Fruit fly (Drosophila melanogaster): ENCODE measurements around the gene CG13728.

DNA sequence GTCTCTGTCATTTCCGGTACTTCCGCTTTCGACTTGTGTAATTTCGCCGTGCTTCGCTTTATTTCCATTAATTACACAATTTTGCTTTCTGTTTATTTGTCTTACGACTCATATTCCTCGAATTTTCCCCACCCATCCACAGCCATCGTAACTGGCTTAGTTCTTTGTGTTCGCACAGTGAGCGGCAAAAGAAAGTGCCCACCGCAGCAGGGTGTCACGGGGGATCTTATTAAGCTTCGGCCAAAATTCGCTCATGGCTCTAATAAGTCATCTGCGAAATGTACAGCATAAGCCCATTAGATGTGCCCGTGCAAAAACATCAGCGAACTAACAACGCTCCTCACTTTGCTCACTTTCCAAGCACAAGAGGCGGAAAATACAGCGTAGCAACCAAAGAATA, 19.9 kb upstream of the CG13728 start:
- TF ChIP-seq CG1621 (tag; optimal IDR thresholded peaks at IDR 0.05) (no peak), dsx (GFP tag; optimal IDR thresholded peaks at IDR 0.05; ENCODE audit: poor library complexity, severe bottlenecking) (no peak), OdsH (GFP tag; optimal IDR thresholded peaks at IDR 0.05) (no peak), CG8632 (GFP tag; optimal IDR thresholded peaks at IDR 0.05) (no peak), pdm3 (GFP tag; optimal IDR thresholded peaks at IDR 0.05) (no peak), ss (GFP tag; optimal IDR thresholded peaks at IDR 0.05) (no peak), Ets21C (GFP tag; optimal IDR thresholded peaks at IDR 0.05) (no peak)

Measured in whole organism, prepupa.